Fruit fly (Drosophila melanogaster) whole organism, embryonic: ENCODE measurements around the gene CG42488.
A peak's percentile ranks its signal among the peaks of the same experiment; 100 is the strongest.

Source experiments
- Ada2b ChIP-seq: fragments of 200-800 bp; sonication (Bioruptor generic); IDR thresholded peaks from 2 replicates; pipeline ENCODE4 v1.3.6; 2022; ENCODE audit warnings: missing biosample characterization, missing genetic modification characterization
- Antp ChIP-seq: fragments of 200-800 bp; sonication (Bioruptor generic); optimal IDR thresholded peaks from 3 replicates; lab custom pipeline; 2016; ENCODE audit warnings: missing biosample characterization, missing genetic modification characterization
- Atf3 ChIP-seq: fragments of 200-800 bp; sonication (Bioruptor generic); optimal IDR thresholded peaks from 3 replicates; lab custom pipeline; 2016; ENCODE audit warnings: missing biosample characterization, missing genetic modification characterization
- Atf6 ChIP-seq: fragments of 200-800 bp; sonication (Bioruptor generic); IDR thresholded peaks from 2 replicates; pipeline ENCODE4 v1.3.6; 2022; ENCODE audit warnings: missing biosample characterization, missing genetic modification characterization
- Blimp-1 ChIP-seq: fragments of 200-800 bp; sonication (Bioruptor generic); optimal IDR thresholded peaks from 3 replicates; lab custom pipeline; 2018; ENCODE audit warnings: missing biosample characterization, missing genetic modification characterization, mild to moderate bottlenecking, moderate library complexity, missing genetic modification reagents
- CG10565 ChIP-seq: fragments of 200-800 bp; sonication (Bioruptor generic); optimal IDR thresholded peaks from 3 replicates; lab custom pipeline; 2016; ENCODE audit warnings: missing biosample characterization, mild to moderate bottlenecking, missing genetic modification characterization
- CG10959 ChIP-seq: fragments of 200-800 bp; sonication (Bioruptor generic); IDR thresholded peaks from 2 replicates; pipeline ENCODE4 v1.3.6; 2022; ENCODE audit warnings: missing biosample characterization, missing genetic modification characterization
- CG11093 ChIP-seq: fragments of 200-800 bp; sonication (Bioruptor generic); IDR thresholded peaks from 3 replicates; pipeline ENCODE4 v1.3.6; 2022; ENCODE audit warnings: missing biosample characterization, missing genetic modification characterization
- CG11696 ChIP-seq: fragments of 200-800 bp; sonication (Bioruptor generic); IDR thresholded peaks from 2 replicates; pipeline ENCODE4 v1.3.6; 2022; ENCODE audit warnings: missing biosample characterization, missing genetic modification characterization
- CG12299 ChIP-seq: fragments of 200-800 bp; sonication (Bioruptor generic); optimal IDR thresholded peaks from 2 replicates; lab custom pipeline; 2018; ENCODE audit warnings: missing biosample characterization, mild to moderate bottlenecking, missing genetic modification characterization
- CG12659 ChIP-seq: fragments of 200-800 bp; sonication (Bioruptor generic); optimal IDR thresholded peaks from 3 replicates; lab custom pipeline; 2017; ENCODE audit warnings: mild to moderate bottlenecking, missing biosample characterization, missing genetic modification reagents, missing genetic modification characterization
- CG14050 ChIP-seq: fragments of 200-800 bp; sonication (Bioruptor generic); IDR thresholded peaks from 3 replicates; pipeline ENCODE4 v1.3.6; 2022; ENCODE audit warnings: missing biosample characterization, missing genetic modification characterization
- CG16813 ChIP-seq: fragments of 200-800 bp; sonication (Bioruptor generic); IDR thresholded peaks from 3 replicates; pipeline ENCODE4 v1.3.6; 2022; ENCODE audit warnings: missing biosample characterization, missing genetic modification characterization; ENCODE audit not compliant: partially characterized antibody
- CG1792 ChIP-seq: fragments of 200-800 bp; sonication (Bioruptor generic); optimal IDR thresholded peaks from 2 replicates; lab custom pipeline; 2016; ENCODE audit warnings: missing biosample characterization, missing genetic modification characterization
- CG3065 ChIP-seq: fragments of 200-800 bp; sonication (Bioruptor generic); optimal IDR thresholded peaks from 2 replicates; lab custom pipeline; 2016; ENCODE audit warnings: missing biosample characterization, missing genetic modification characterization
- CG31365 ChIP-seq: fragments of 200-800 bp; sonication (Bioruptor generic); optimal IDR thresholded peaks from 2 replicates; lab custom pipeline; 2018; ENCODE audit warnings: missing biosample characterization, mild to moderate bottlenecking, missing genetic modification characterization
- CG3847 ChIP-seq: fragments of 200-800 bp; sonication (Bioruptor generic); IDR thresholded peaks from 2 replicates; pipeline ENCODE4 v1.3.6; 2022; ENCODE audit warnings: missing biosample characterization, missing genetic modification characterization
- CG7357 ChIP-seq: fragments of 200-800 bp; sonication (Bioruptor generic); IDR thresholded peaks from 3 replicates; pipeline ENCODE4 v1.3.6; 2022; ENCODE audit warnings: missing biosample characterization, missing genetic modification characterization
- CG8765 ChIP-seq: fragments of 200-800 bp; sonication (Bioruptor generic); IDR thresholded peaks from 2 replicates; pipeline ENCODE4 v1.3.6; 2022; ENCODE audit warnings: missing biosample characterization, missing genetic modification characterization
- Fer1 ChIP-seq: fragments of 200-800 bp; sonication (Bioruptor generic); optimal IDR thresholded peaks from 2 replicates; lab custom pipeline; 2017; ENCODE audit warnings: missing biosample characterization, mild to moderate bottlenecking, missing genetic modification characterization
- Poxn ChIP-seq: fragments of 200-800 bp; sonication (Bioruptor generic); IDR thresholded peaks from 2 replicates; pipeline ENCODE4 v1.3.6; 2022; ENCODE audit warnings: missing biosample characterization, missing genetic modification characterization
- Scr ChIP-seq: fragments of 200-800 bp; sonication (Bioruptor generic); IDR thresholded peaks from 2 replicates; pipeline ENCODE4 v1.3.6; 2022; ENCODE audit warnings: missing biosample characterization, missing genetic modification characterization; ENCODE audit not compliant: partially characterized antibody
- Sry-β ChIP-seq: fragments of 200-800 bp; sonication (Bioruptor generic); optimal IDR thresholded peaks from 2 replicates; lab custom pipeline; 2018; ENCODE audit warnings: missing biosample characterization, mild to moderate bottlenecking, missing genetic modification characterization, moderate library complexity
- ap ChIP-seq: fragments of 200-800 bp; sonication (Bioruptor generic); IDR thresholded peaks from 2 replicates; pipeline ENCODE4 v1.3.6; 2022; ENCODE audit warnings: missing biosample characterization, missing genetic modification characterization
- bigmax ChIP-seq: fragments of 200-800 bp; sonication (Bioruptor generic); optimal IDR thresholded peaks from 2 replicates; lab custom pipeline; 2018; ENCODE audit warnings: missing biosample characterization, mild to moderate bottlenecking, missing genetic modification characterization
- chinmo ChIP-seq: fragments of 200-800 bp; sonication (Bioruptor generic); IDR thresholded peaks from 4 replicates; pipeline ENCODE4 v1.3.6; 2022; ENCODE audit warnings: missing biosample characterization, missing genetic modification characterization; ENCODE audit not compliant: partially characterized antibody
- danr ChIP-seq: fragments of 200-800 bp; sonication (Bioruptor generic); IDR thresholded peaks from 2 replicates; pipeline ENCODE4 v1.3.6; 2022; ENCODE audit warnings: missing biosample characterization, missing genetic modification characterization
- en ChIP-seq: fragments of 200-800 bp; sonication (Bioruptor generic); optimal IDR thresholded peaks from 2 replicates; lab custom pipeline; 2016; ENCODE audit warnings: missing biosample characterization, missing genetic modification characterization
- ewg ChIP-seq: fragments of 200-800 bp; sonication (Bioruptor generic); optimal IDR thresholded peaks from 3 replicates; lab custom pipeline; 2017; ENCODE audit warnings: mild to moderate bottlenecking, missing biosample characterization, missing genetic modification reagents, missing genetic modification characterization
- fru ChIP-seq: fragments of >200 bp; optimal IDR thresholded peaks from 2 replicates; lab custom pipeline; 2017
- gce ChIP-seq: fragments of 200-800 bp; sonication (Bioruptor generic); IDR thresholded peaks from 3 replicates; pipeline ENCODE4 v1.3.6; 2022; ENCODE audit warnings: missing biosample characterization, missing genetic modification characterization
- gfzf ChIP-seq: fragments of 200-800 bp; sonication (Bioruptor generic); optimal IDR thresholded peaks from 2 replicates; lab custom pipeline; 2016; ENCODE audit warnings: missing biosample characterization, mild to moderate bottlenecking, missing genetic modification characterization, moderate library complexity
- her ChIP-seq: fragments of 200-800 bp; sonication (Bioruptor generic); optimal IDR thresholded peaks from 2 replicates; lab custom pipeline; 2016; ENCODE audit warnings: missing biosample characterization, missing genetic modification characterization
- kah ChIP-seq: fragments of 200-800 bp; sonication (Bioruptor generic); optimal IDR thresholded peaks from 2 replicates; lab custom pipeline; 2018; ENCODE audit warnings: missing biosample characterization, mild to moderate bottlenecking, missing genetic modification characterization
- lbe ChIP-seq: fragments of 200-800 bp; sonication (Bioruptor generic); optimal IDR thresholded peaks from 2 replicates; lab custom pipeline; 2016; ENCODE audit warnings: missing biosample characterization, mild to moderate bottlenecking, missing genetic modification characterization
- lov ChIP-seq, 2 experiments: fragments of 200-800 bp in 1 of 2; fragments of >200 bp in 1 of 2; sonication (Bioruptor generic) in 1 of 2; IDR thresholded peaks in 1 of 2; optimal IDR thresholded peaks in 1 of 2; 2 replicates in 1 of 2; 3 replicates in 1 of 2; pipeline versions ENCODE4 v1.3.6 to Lab custom; 2017 to 2022; ENCODE audit warnings: missing biosample characterization in 1 of 2, missing genetic modification characterization in 1 of 2
- nau ChIP-seq: fragments of 200-800 bp; sonication (Bioruptor generic); optimal IDR thresholded peaks from 3 replicates; lab custom pipeline; 2017; ENCODE audit warnings: missing biosample characterization, mild to moderate bottlenecking, missing genetic modification characterization, missing genetic modification reagents
- nerfin-2 ChIP-seq: fragments of 200-800 bp; sonication (Bioruptor generic); IDR thresholded peaks from 2 replicates; pipeline ENCODE4 v1.3.6; 2022; ENCODE audit warnings: missing biosample characterization, missing genetic modification characterization; ENCODE audit not compliant: partially characterized antibody
- otp ChIP-seq: fragments of 200-800 bp; sonication (Bioruptor generic); IDR thresholded peaks from 3 replicates; pipeline ENCODE4, ENCODE4 v1.3.6; 2022; ENCODE audit warnings: missing biosample characterization, missing genetic modification characterization
- pnt ChIP-seq: fragments of 200-800 bp; sonication (Bioruptor generic); optimal IDR thresholded peaks from 3 replicates; lab custom pipeline; 2016; ENCODE audit warnings: missing biosample characterization, missing genetic modification characterization
- prd ChIP-seq, 3 experiments: fragments of >200 bp in 2 of 3; fragments of 200-800 bp in 1 of 3; sonication (Bioruptor generic) in 1 of 3; optimal IDR thresholded peaks in 2 of 3; IDR thresholded peaks in 1 of 3; 2 replicates in 2 of 3; 3 replicates in 1 of 3; pipeline versions ENCODE4 v1.3.6 to Lab custom; 2017 to 2022; ENCODE audit warnings: missing biosample characterization in 1 of 3, missing genetic modification characterization in 1 of 3
- rib ChIP-seq: fragments of 200-800 bp; sonication (Bioruptor generic); IDR thresholded peaks from 2 replicates; pipeline ENCODE4 v1.3.6; 2022; ENCODE audit warnings: missing biosample characterization, missing genetic modification characterization
- schlank ChIP-seq: fragments of 200-800 bp; sonication (Bioruptor generic); optimal IDR thresholded peaks from 2 replicates; lab custom pipeline; 2018; ENCODE audit warnings: missing biosample characterization, mild to moderate bottlenecking, missing genetic modification characterization
- sna ChIP-seq: fragments of 200-800 bp; sonication (Bioruptor generic); IDR thresholded peaks from 2 replicates; pipeline ENCODE4 v1.3.6; 2022; ENCODE audit warnings: missing biosample characterization, missing genetic modification characterization; ENCODE audit not compliant: partially characterized antibody
- sqz ChIP-seq: fragments of 200-800 bp; sonication (Bioruptor generic); optimal IDR thresholded peaks from 3 replicates; lab custom pipeline; 2018; ENCODE audit warnings: missing biosample characterization, mild to moderate bottlenecking, missing genetic modification characterization
- tna ChIP-seq: fragments of 200-800 bp; sonication (Bioruptor generic); IDR thresholded peaks from 2 replicates; pipeline ENCODE4 v1.3.6; 2022; ENCODE audit warnings: missing biosample characterization, missing genetic modification characterization; ENCODE audit not compliant: partially characterized antibody
- unpg ChIP-seq: fragments of 200-800 bp; sonication (Bioruptor generic); optimal IDR thresholded peaks from 3 replicates; lab custom pipeline; 2018; ENCODE audit warnings: missing biosample characterization, mild to moderate bottlenecking, missing genetic modification characterization, moderate library complexity

CG42488 gene

dm6 chr3R:25515450-25516288 lies 32.8 kb downstream of the CG42488 start, which contains the start of gene msi (continued):
- TF ChIP-seq nerfin-2 (GFP tag; lab: Robert Waterston, UW) (no peak), CG10959 (peak; percentile 95), Scr (GFP tag; lab: Robert Waterston, UW) (peak; percentile 36; the same call in 1 of the 2 replicates), pnt (GFP tag; lab: Kevin White, UChicago) (peak; percentile 81), CG3847 (GFP tag; lab: Robert Waterston, UW) (peak; percentile 99), bigmax (no peak), fru (lab: Kevin White, UChicago) (no peak), lbe (GFP tag; lab: Kevin White, UChicago) (peak; percentile 95), en (GFP tag; lab: Kevin White, UChicago) (peak; percentile 26), CG16813 (GFP tag; lab: Robert Waterston, UW) (no peak), lov (optimal IDR thresholded peaks at IDR 0.05; lab: Kevin White, UChicago) (no peak), lov (GFP tag; IDR thresholded peaks at IDR 0.05; lab: Robert Waterston, UW) (peak; percentile 98), ap (GFP tag; lab: Robert Waterston, UW) (peak; percentile 98), schlank (tag; lab: Kevin White, UChicago) (peak; percentile 69), sqz (GFP tag; lab: Kevin White, UChicago) (peak; percentile 98), CG31365 (tag; lab: Kevin White, UChicago) (peak; percentile 62), Antp (GFP tag; lab: Kevin White, UChicago) (peak; percentile 66), nau (peak; percentile 83), CG11696 (GFP tag; lab: Robert Waterston, UW) (peak; percentile 93), Blimp-1 (GFP tag; lab: Kevin White, UChicago) (peak; percentile 99), CG11093 (GFP tag; lab: Robert Waterston, UW) (peak; percentile 99), prd (optimal IDR thresholded peaks at IDR 0.05; lab: Kevin White, UChicago) (no peak), prd (GFP tag; IDR thresholded peaks at IDR 0.05; lab: Robert Waterston, UW) (peak; percentile 99), CG12659 (GFP tag; lab: Kevin White, UChicago) (peak; percentile 99), Poxn (GFP tag; lab: Robert Waterston, UW) (peak; percentile 96), tna (GFP tag; lab: Robert Waterston, UW) (peak; percentile 55; the same call in 1 of the 2 replicates), Fer1 (peak; percentile 99), CG3065 (GFP tag; lab: Kevin White, UChicago) (peak; percentile 95), unpg (GFP tag; lab: Kevin White, UChicago) (peak; percentile 99), gce (GFP tag; lab: Robert Waterston, UW) (peak; percentile 97), Atf6 (GFP tag; lab: Robert Waterston, UW) (peak; percentile 97), gfzf (peak; percentile 38), ewg (GFP tag; lab: Kevin White, UChicago) (peak; percentile 96), CG12299 (tag; lab: Kevin White, UChicago) (peak; percentile 98), otp (GFP tag; lab: Robert Waterston, UW) (peak; percentile 97), CG8765 (GFP tag; lab: Robert Waterston, UW) (peak; percentile 92), Atf3 (peak; percentile 63), danr (GFP tag; lab: Robert Waterston, UW) (peak; percentile 98), her (peak; percentile 39), CG1792 (GFP tag; lab: Kevin White, UChicago) (peak; percentile 56), chinmo (GFP tag; lab: Robert Waterston, UW) (peak; percentile 85; the same call in 3 of the 4 replicates), Ada2b (peak; percentile 99), CG7357 (GFP tag; lab: Robert Waterston, UW) (peak; percentile 97), CG10565 (GFP tag; lab: Kevin White, UChicago) (peak; percentile 69), kah (peak; percentile 99), sna (GFP tag; lab: Robert Waterston, UW) (0 out of 2 replicates have a peak, but pooled peaks have one; percentile 18), rib (peak; percentile 97), CG14050 (GFP tag; lab: Robert Waterston, UW) (peak; percentile 97), Sry-β (GFP tag; lab: Kevin White, UChicago) (peak; percentile 83)
